Fruit fly (Drosophila melanogaster): ENCODE data around the gene CG32219.

DNA sequence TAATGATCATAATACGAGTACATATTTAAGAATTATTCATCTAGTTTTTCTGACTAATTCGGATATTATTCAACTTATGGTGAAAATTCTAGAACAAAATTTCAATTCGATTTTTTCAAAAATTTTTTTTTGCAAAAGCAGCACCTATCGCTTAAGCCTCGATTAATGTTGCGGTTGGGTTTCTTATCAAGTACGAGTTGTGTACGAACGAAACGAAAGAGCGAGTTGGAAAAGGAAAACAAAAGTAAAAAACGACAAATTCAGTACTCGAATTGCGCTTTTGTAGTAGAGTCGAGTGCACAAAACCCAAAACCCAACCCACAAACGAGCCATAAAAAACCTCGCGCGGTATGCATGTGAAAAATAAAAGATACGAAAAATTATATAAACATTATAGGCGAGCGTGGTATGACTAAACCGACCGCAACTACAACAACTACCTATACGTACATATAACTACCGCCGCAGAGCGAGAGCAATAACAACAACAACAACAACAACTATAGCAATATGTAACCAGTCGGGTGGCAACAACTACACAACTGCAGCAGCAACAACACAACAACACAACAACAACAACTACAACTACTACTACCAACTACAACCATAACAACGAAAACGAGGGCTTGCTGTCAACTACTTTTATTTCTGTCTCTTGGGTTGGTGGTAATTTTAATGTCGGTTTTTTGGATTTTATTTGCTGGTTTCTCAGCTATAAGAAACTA, 46.4 kb downstream of the CG32219 start:
- TF ChIP-seq dmrt93B (GFP tag; optimal IDR thresholded peaks at IDR 0.05) (no peak), sage (GFP tag; optimal IDR thresholded peaks at IDR 0.05) (no peak), Dfd (GFP tag; optimal IDR thresholded peaks at IDR 0.05) (no peak), Abd-B (GFP tag; optimal IDR thresholded peaks at IDR 0.05) (no peak), GATAd (GFP tag; optimal IDR thresholded peaks at IDR 0.05) (no peak), Hr83 (GFP tag; optimal IDR thresholded peaks at IDR 0.05; ENCODE audit: poor library complexity, severe bottlenecking) (no peak), HLH106 (tag; optimal IDR thresholded peaks at IDR 0.05) (no peak), h (GFP tag; optimal IDR thresholded peaks at IDR 0.05) (no peak), Myc (optimal IDR thresholded peaks at IDR 0.05) (no peak), tai (GFP tag; optimal IDR thresholded peaks at IDR 0.05) (no peak), pan (optimal IDR thresholded peaks at IDR 0.05) (no peak), Mio (GFP tag; optimal IDR thresholded peaks at IDR 0.05) (no peak), psq (GFP tag; optimal IDR thresholded peaks at IDR 0.05) (no peak), br (GFP tag; optimal IDR thresholded peaks at IDR 0.05) (no peak)

Measured in whole organism, wandering third instar larva.